Worm (Caenorhabditis elegans) whole organism, L4 larva: Measurements from ENCODE around the gene F39H12.1.

ENCODE experiments used
- F37D6.2 ChIP-seq: sonication (generic microtip); optimal IDR thresholded peaks from 2 replicates; lab custom pipeline; 2016; ENCODE audit warnings: mild to moderate bottlenecking, missing genetic modification characterization, missing compliant biosample characterization
- F49E8.2 ChIP-seq: sonication (generic microtip); optimal IDR thresholded peaks from 2 replicates; lab custom pipeline; 2016; ENCODE audit warnings: missing compliant biosample characterization, mild to moderate bottlenecking, missing genetic modification characterization, borderline replicate concordance
- T20F7.1 ChIP-seq: fragments of 200-800 bp; sonication (Bioruptor generic); optimal IDR thresholded peaks from 2 replicates; lab custom pipeline; 2018; ENCODE audit warnings: mild to moderate bottlenecking, missing genetic modification characterization, missing compliant biosample characterization
- T26A8.4 ChIP-seq: fragments of 200-800 bp; sonication (Bioruptor generic); IDR thresholded peaks from 2 replicates; pipeline ENCODE4 v1.3.6; 2022; ENCODE audit warnings: missing genetic modification characterization, missing compliant biosample characterization
- ZK546.5 ChIP-seq, 2 experiments: sonication (generic microtip); optimal IDR thresholded peaks; 2 replicates each; lab custom pipeline; 2017; ENCODE audit warnings: missing biosample characterization in 2 of 2, missing genetic modification characterization in 2 of 2
- aha-1 ChIP-seq: fragments of 150-350 bp; peaks from one replicate; lab custom pipeline; 2014; ENCODE audit warnings: missing biosample characterization, missing genetic modification characterization
- aly-2 ChIP-seq: sonication (generic microtip); optimal IDR thresholded peaks from 2 replicates; lab custom pipeline; 2018; ENCODE audit warnings: missing biosample characterization, missing genetic modification characterization
- ceh-20 ChIP-seq: fragments of 200-800 bp; sonication (Bioruptor generic); IDR thresholded peaks from 2 replicates; pipeline ENCODE4 v1.3.6; 2022; ENCODE audit warnings: missing genetic modification reagents, missing genetic modification characterization, missing compliant biosample characterization
- ceh-82 ChIP-seq: sonication (generic microtip); optimal IDR thresholded peaks from 2 replicates; lab custom pipeline; 2017; ENCODE audit warnings: missing biosample characterization, missing genetic modification characterization
- ctbp-1 ChIP-seq: fragments of 200-800 bp; sonication (Bioruptor generic); IDR thresholded peaks from 2 replicates; pipeline ENCODE4 v1.3.6; 2022; ENCODE audit warnings: missing genetic modification reagents, missing genetic modification characterization, missing compliant biosample characterization
- daf-8 ChIP-seq: fragments of 200-800 bp; sonication (Bioruptor generic); IDR thresholded peaks from 2 replicates; pipeline ENCODE4 v1.3.6; 2022; ENCODE audit warnings: missing genetic modification characterization, missing compliant biosample characterization
- dmd-9 ChIP-seq: fragments of 200-800 bp; sonication (Bioruptor generic); IDR thresholded peaks from 2 replicates; pipeline ENCODE4 v1.3.6; 2022; ENCODE audit warnings: missing genetic modification reagents, missing genetic modification characterization, missing compliant biosample characterization
- gei-8 ChIP-seq: fragments of 200-800 bp; sonication (Bioruptor generic); optimal IDR thresholded peaks from 2 replicates; lab custom pipeline; 2018; ENCODE audit warnings: mild to moderate bottlenecking, missing genetic modification characterization, missing compliant biosample characterization
- hmg-1.1 ChIP-seq: fragments of 200-800 bp; sonication (Bioruptor generic); IDR thresholded peaks from 2 replicates; pipeline ENCODE4 v1.3.6; 2022; ENCODE audit warnings: missing genetic modification reagents, missing genetic modification characterization, missing compliant biosample characterization
- jun-1 ChIP-seq: fragments of 150-350 bp; optimal IDR thresholded peaks from 2 replicates; lab custom pipeline; 2014; ENCODE audit warnings: missing biosample characterization, missing genetic modification reagents, missing genetic modification characterization
- lin-15B ChIP-seq: fragments of 150-350 bp; sonication (generic microtip); optimal IDR thresholded peaks from 3 replicates; lab custom pipeline; 2014; ENCODE audit warnings: missing biosample characterization, missing genetic modification characterization
- lir-3 ChIP-seq: sonication (generic microtip); optimal IDR thresholded peaks from 2 replicates; lab custom pipeline; 2016; ENCODE audit warnings: mild to moderate bottlenecking, missing genetic modification characterization, missing compliant biosample characterization
- lsy-2 ChIP-seq, 2 experiments: fragments of 150-350 bp in 1 of 2; sonication (generic microtip) in 1 of 2; optimal IDR thresholded peaks; 2 replicates each; lab custom pipeline; 2014 to 2017; ENCODE audit warnings: missing biosample characterization in 2 of 2, missing genetic modification characterization in 2 of 2
- madf-5 ChIP-seq, 2 experiments: fragments of 200-800 bp; sonication (Bioruptor generic); IDR thresholded peaks; 2 replicates each; pipeline ENCODE4 v1.3.6; 2022; ENCODE audit warnings: missing compliant biosample characterization in 2 of 2, missing genetic modification characterization in 2 of 2
- mdl-1 ChIP-seq, 2 experiments: fragments of 150-350 bp in 1 of 2; sonication (generic microtip) in 1 of 2; optimal IDR thresholded peaks; 2 replicates each; lab custom pipeline; 2014 to 2017; ENCODE audit warnings: missing biosample characterization in 2 of 2, missing genetic modification characterization in 2 of 2
- mdt-29 ChIP-seq: fragments of 200-800 bp; sonication (Bioruptor generic); IDR thresholded peaks from 2 replicates; pipeline ENCODE4 v1.3.6; 2022; ENCODE audit warnings: missing genetic modification reagents, missing genetic modification characterization, missing compliant biosample characterization
- mep-1 ChIP-seq: fragments of 150-350 bp; sonication (generic microtip); optimal IDR thresholded peaks from 3 replicates; lab custom pipeline; 2014; ENCODE audit warnings: missing biosample characterization, missing genetic modification characterization
- mes-2 ChIP-seq: sonication (generic microtip); optimal IDR thresholded peaks from 2 replicates; lab custom pipeline; 2016; ENCODE audit warnings: missing genotype, mild to moderate bottlenecking, missing genetic modification characterization, missing compliant biosample characterization; ENCODE audit not compliant: poor library complexity, severe bottlenecking
- nhr-10 ChIP-seq: fragments of 150-350 bp; optimal IDR thresholded peaks from 2 replicates; lab custom pipeline; 2014; ENCODE audit warnings: missing biosample characterization, missing genetic modification characterization
- nhr-102 ChIP-seq: sonication (generic microtip); optimal IDR thresholded peaks from 2 replicates; lab custom pipeline; 2016; ENCODE audit warnings: mild to moderate bottlenecking, missing genetic modification characterization, moderate library complexity, missing compliant biosample characterization
- nhr-11 ChIP-seq: fragments of 150-350 bp; optimal IDR thresholded peaks from 2 replicates; lab custom pipeline; 2014; ENCODE audit warnings: missing biosample characterization, missing genetic modification characterization
- nhr-111 ChIP-seq: fragments of 200-800 bp; sonication (Bioruptor generic); optimal IDR thresholded peaks from 2 replicates; lab custom pipeline; 2018; ENCODE audit warnings: mild to moderate bottlenecking, missing genetic modification characterization, missing compliant biosample characterization
- nhr-237 ChIP-seq: sonication (generic microtip); optimal IDR thresholded peaks from 2 replicates; lab custom pipeline; 2017; ENCODE audit warnings: missing biosample characterization, missing genetic modification characterization
- nhr-48 ChIP-seq: sonication (generic microtip); optimal IDR thresholded peaks from 2 replicates; lab custom pipeline; 2016; ENCODE audit warnings: mild to moderate bottlenecking, missing genetic modification characterization, missing compliant biosample characterization
- nhr-77 ChIP-seq: fragments of 150-350 bp; optimal IDR thresholded peaks from 2 replicates; lab custom pipeline; 2014; ENCODE audit warnings: missing biosample characterization, missing genetic modification characterization
- pqm-1 ChIP-seq: sonication (generic microtip); optimal IDR thresholded peaks from 2 replicates; lab custom pipeline; 2017; ENCODE audit warnings: missing biosample characterization, missing genetic modification characterization
- saeg-2 ChIP-seq: fragments of 200-800 bp; sonication (Bioruptor generic); IDR thresholded peaks from 2 replicates; pipeline ENCODE4 v1.3.6; 2022; ENCODE audit warnings: missing genetic modification reagents, missing genetic modification characterization, missing compliant biosample characterization
- set-16 ChIP-seq: fragments of 200-800 bp; sonication (Bioruptor generic); IDR thresholded peaks from 2 replicates; pipeline ENCODE4 v1.3.6; 2022; ENCODE audit warnings: missing genetic modification reagents, missing genetic modification characterization, missing compliant biosample characterization
- snpc-1.2 ChIP-seq: fragments of 200-800 bp; sonication (Bioruptor generic); IDR thresholded peaks from 2 replicates; pipeline ENCODE4 v1.3.6; 2022; ENCODE audit warnings: missing genetic modification reagents, missing genetic modification characterization, missing compliant biosample characterization
- spr-3 ChIP-seq: fragments of 200-800 bp; sonication (Bioruptor generic); optimal IDR thresholded peaks from 2 replicates; lab custom pipeline; 2018; ENCODE audit warnings: mild to moderate bottlenecking, missing genetic modification characterization, missing compliant biosample characterization
- unc-130 ChIP-seq: sonication (generic microtip); optimal IDR thresholded peaks from 2 replicates; lab custom pipeline; 2016; ENCODE audit warnings: missing genetic modification reagents, missing genetic modification characterization, missing compliant biosample characterization
- zag-1 ChIP-seq: fragments of 150-350 bp; optimal IDR thresholded peaks from 2 replicates; lab custom pipeline; 2014; ENCODE audit warnings: missing biosample characterization, missing genetic modification characterization
- zip-2 ChIP-seq: fragments of 150-350 bp; optimal IDR thresholded peaks from 2 replicates; lab custom pipeline; 2014; ENCODE audit warnings: missing biosample characterization, missing genetic modification characterization

Gene F39H12.1

ce11 chrX:841393-841792, 6.8 kb downstream of the F39H12.1 start, which contains the start of gene F39H12.3:
Gene F39H12.3, minus strand, starts transcription at chrX:841493.
- no peak for TF ChIP-seq aha-1 (tag; lab: Kevin White, UChicago)
- TF ChIP-seq pqm-1 (tag; lab: Kevin White, UChicago) = no peak
- no peak for TF ChIP-seq mes-2
- TF ChIP-seq lsy-2 (tag; optimal IDR thresholded peaks at IDR 0.05; lab: Kevin White, UChicago) = no peak
- no peak for TF ChIP-seq aly-2
- TF ChIP-seq snpc-1.2 = no peak
- TF ChIP-seq zag-1 (tag; lab: Kevin White, UChicago) = no peak
- TF ChIP-seq hmg-1.1 (GFP tag; lab: Robert Waterston, UW) = no peak
- no peak for TF ChIP-seq T20F7.1 (GFP tag; lab: Kevin White, UChicago)
- no peak for TF ChIP-seq spr-3 (GFP tag; lab: Kevin White, UChicago)
- no peak for TF ChIP-seq ZK546.5 (tag; optimal IDR thresholded peaks at IDR 0.05; lab: Kevin White, UChicago)
- no peak for TF ChIP-seq zip-2 (tag; lab: Kevin White, UChicago)
- TF ChIP-seq mdt-29 (GFP tag; lab: Robert Waterston, UW) = no peak
- TF ChIP-seq nhr-102 (tag; lab: Kevin White, UChicago) = no peak
- no peak for TF ChIP-seq T26A8.4
- TF ChIP-seq saeg-2 (GFP tag; lab: Robert Waterston, UW) = no peak
- no peak for TF ChIP-seq gei-8 (GFP tag; lab: Kevin White, UChicago)
- no peak for TF ChIP-seq ceh-82

DNA sequence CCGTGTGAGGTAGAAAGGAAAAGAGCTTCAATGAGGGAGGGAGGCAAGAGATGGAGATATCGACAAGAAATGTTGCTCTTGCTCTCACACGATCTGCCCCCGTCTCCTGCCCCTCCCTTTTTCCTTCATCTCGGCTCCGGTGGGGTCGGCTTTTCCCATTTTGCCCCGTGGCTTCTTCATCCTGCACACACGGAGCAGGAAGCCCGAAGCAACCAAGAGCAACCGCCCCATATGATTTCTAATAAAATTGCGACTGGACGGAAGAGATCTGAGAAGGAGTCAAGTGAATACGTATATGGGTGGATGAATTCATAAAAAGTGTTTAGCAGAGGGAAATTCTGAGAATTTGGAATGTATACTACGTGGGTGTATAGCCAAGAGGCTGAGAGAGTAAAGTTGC, 10.1 kb downstream of the F39H12.1 start:
- TF ChIP-seq jun-1 (tag; lab: Kevin White, UChicago) (no peak), lin-15B (tag; lab: Kevin White, UChicago) (no peak), madf-5 (GFP tag; IDR thresholded peaks at IDR 0.05; lab: Robert Waterston, UW) (0 out of 4 replicates have a peak, but pooled peaks of 1 of the 2 experiments have one; percentile 20), dmd-9 (GFP tag; lab: Robert Waterston, UW) (0 out of 2 replicates have a peak, but pooled peaks have one; percentile 29), mdl-1 (tag; optimal IDR thresholded peaks at IDR 0.05; lab: Kevin White, UChicago) (no peak), nhr-11 (tag; lab: Kevin White, UChicago) (peak; percentile 12), ctbp-1 (peak; percentile 58; the same call in 1 of the 2 replicates), F49E8.2 (tag; lab: Kevin White, UChicago) (no peak), set-16 (GFP tag; lab: Robert Waterston, UW) (peak; percentile 80), aha-1 (tag; lab: Kevin White, UChicago) (peak; percentile 61)

DNA sequence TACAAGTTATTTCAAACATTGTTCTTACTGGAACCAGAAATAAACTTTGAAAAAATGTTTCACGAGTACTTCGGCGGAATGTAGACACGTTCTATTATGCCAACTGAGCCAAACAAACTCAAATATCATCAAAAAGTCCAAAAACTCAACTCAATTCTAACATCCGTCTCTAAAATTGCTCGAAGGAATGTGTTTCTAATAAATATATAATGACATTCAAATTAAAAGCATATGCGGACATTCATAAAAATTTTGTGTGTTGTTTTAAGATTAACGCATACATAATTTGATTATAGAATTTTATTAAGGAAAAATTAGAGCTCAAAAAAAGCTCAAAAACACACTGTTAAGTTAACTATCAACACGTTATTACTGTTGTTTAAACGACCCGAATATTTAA, 10.9 kb downstream of the F39H12.1 start:
- TF ChIP-seq daf-8 (GFP tag; lab: Robert Waterston, UW) (no peak), nhr-48 (tag; lab: Kevin White, UChicago) (no peak), hmg-1.1 (GFP tag; lab: Robert Waterston, UW) (no peak), unc-130 (GFP tag; lab: Kevin White, UChicago) (no peak), jun-1 (tag; lab: Kevin White, UChicago) (no peak), mdt-29 (GFP tag; lab: Robert Waterston, UW) (no peak), nhr-10 (no peak), nhr-111 (GFP tag; lab: Kevin White, UChicago) (no peak), ceh-20 (GFP tag; lab: Robert Waterston, UW) (no peak), mep-1 (no peak), F37D6.2 (tag; lab: Kevin White, UChicago) (no peak), nhr-237 (tag; lab: Kevin White, UChicago) (no peak), nhr-102 (tag; lab: Kevin White, UChicago) (no peak), nhr-77 (tag; lab: Kevin White, UChicago) (no peak), lir-3 (no peak)
